Fruit fly (Drosophila melanogaster) whole organism, embryonic: ENCODE data around the gene CG5805.

Source experiments
- Adf1 ChIP-seq: fragments of 200-800 bp; sonication (Bioruptor generic); IDR thresholded peaks from 2 replicates; pipeline ENCODE4 v1.3.6; 2022; ENCODE audit warnings: missing biosample characterization, missing genetic modification characterization
- Antp ChIP-seq: fragments of 200-800 bp; sonication (Bioruptor generic); optimal IDR thresholded peaks from 3 replicates; lab custom pipeline; 2016; ENCODE audit warnings: missing biosample characterization, missing genetic modification characterization
- Asciz ChIP-seq: fragments of 200-800 bp; sonication (Bioruptor generic); optimal IDR thresholded peaks from 2 replicates; lab custom pipeline; 2017; ENCODE audit warnings: missing biosample characterization, mild to moderate bottlenecking, missing genetic modification characterization, missing genetic modification reagents
- B-H1 ChIP-seq: fragments of 200-800 bp; sonication (Bioruptor generic); IDR thresholded peaks from 3 replicates; pipeline ENCODE4 v1.3.6; 2022; ENCODE audit warnings: missing biosample characterization, missing genetic modification characterization
- CG10462 ChIP-seq: fragments of 200-800 bp; sonication (Bioruptor generic); optimal IDR thresholded peaks from 2 replicates; lab custom pipeline; 2016; ENCODE audit warnings: missing biosample characterization, missing genetic modification characterization
- CG10565 ChIP-seq: fragments of 200-800 bp; sonication (Bioruptor generic); optimal IDR thresholded peaks from 3 replicates; lab custom pipeline; 2016; ENCODE audit warnings: missing biosample characterization, mild to moderate bottlenecking, missing genetic modification characterization
- CG12071 ChIP-seq: fragments of 200-800 bp; sonication (Bioruptor generic); optimal IDR thresholded peaks from 3 replicates; lab custom pipeline; 2018; ENCODE audit warnings: missing biosample characterization, mild to moderate bottlenecking, missing genetic modification characterization
- CG12104 ChIP-seq: fragments of 200-800 bp; sonication (Bioruptor generic); optimal IDR thresholded peaks from 3 replicates; lab custom pipeline; 2016; ENCODE audit warnings: missing biosample characterization, missing genetic modification characterization
- CG12299 ChIP-seq: fragments of 200-800 bp; sonication (Bioruptor generic); optimal IDR thresholded peaks from 2 replicates; lab custom pipeline; 2018; ENCODE audit warnings: missing biosample characterization, mild to moderate bottlenecking, missing genetic modification characterization
- CG13296 ChIP-seq: fragments of 200-800 bp; sonication (Bioruptor generic); optimal IDR thresholded peaks from 3 replicates; lab custom pipeline; 2018; ENCODE audit warnings: missing biosample characterization, mild to moderate bottlenecking, missing genetic modification characterization
- CG15269 ChIP-seq: fragments of 200-800 bp; sonication (Bioruptor generic); optimal IDR thresholded peaks from 2 replicates; lab custom pipeline; 2018; ENCODE audit warnings: missing biosample characterization, mild to moderate bottlenecking, missing genetic modification characterization, moderate library complexity
- CG16779 ChIP-seq: fragments of 200-800 bp; sonication (Bioruptor generic); IDR thresholded peaks from 2 replicates; pipeline ENCODE4 v1.3.6; 2022; ENCODE audit warnings: missing biosample characterization, missing genetic modification characterization
- CG18764 ChIP-seq: fragments of 200-800 bp; sonication (Bioruptor generic); optimal IDR thresholded peaks from 3 replicates; lab custom pipeline; 2016; ENCODE audit warnings: missing biosample characterization, missing genetic modification characterization
- CG2712 ChIP-seq: fragments of 200-800 bp; optimal IDR thresholded peaks from 3 replicates; lab custom pipeline; 2019; ENCODE audit warnings: missing biosample characterization, mild to moderate bottlenecking, missing genetic modification characterization, moderate library complexity
- CG30403 ChIP-seq: fragments of 200-800 bp; sonication (Bioruptor generic); optimal IDR thresholded peaks from 3 replicates; lab custom pipeline; 2016; ENCODE audit warnings: missing biosample characterization, missing genetic modification characterization
- CG3163 ChIP-seq: fragments of 200-800 bp; sonication (Bioruptor generic); optimal IDR thresholded peaks from 3 replicates; lab custom pipeline; 2016; ENCODE audit warnings: missing biosample characterization, missing genetic modification characterization
- CG4282 ChIP-seq: fragments of 200-800 bp; sonication (Bioruptor generic); optimal IDR thresholded peaks from 2 replicates; lab custom pipeline; 2016; ENCODE audit warnings: missing biosample characterization, missing genetic modification characterization
- CG4730 ChIP-seq: fragments of 200-800 bp; sonication (Bioruptor generic); IDR thresholded peaks from 2 replicates; pipeline ENCODE4 v1.3.6; 2022; ENCODE audit warnings: missing biosample characterization, missing genetic modification characterization
- CG7839 ChIP-seq: fragments of 200-800 bp; sonication (Bioruptor generic); optimal IDR thresholded peaks from 3 replicates; lab custom pipeline; 2018; ENCODE audit warnings: missing biosample characterization, mild to moderate bottlenecking, missing genetic modification characterization, moderate library complexity
- CG7928 ChIP-seq: fragments of 200-800 bp; sonication (Bioruptor generic); optimal IDR thresholded peaks from 2 replicates; lab custom pipeline; 2017; ENCODE audit warnings: missing biosample characterization, mild to moderate bottlenecking, missing genetic modification characterization
- CG7987 ChIP-seq: fragments of 200-800 bp; sonication (Bioruptor generic); optimal IDR thresholded peaks from 2 replicates; lab custom pipeline; 2018; ENCODE audit warnings: missing biosample characterization, mild to moderate bottlenecking, missing genetic modification characterization, moderate library complexity
- CG8281 ChIP-seq: fragments of 200-800 bp; sonication (Bioruptor generic); optimal IDR thresholded peaks from 2 replicates; lab custom pipeline; 2018; ENCODE audit warnings: missing biosample characterization, mild to moderate bottlenecking, missing genetic modification characterization, moderate library complexity
- CG8290 ChIP-seq, 3 experiments: fragments of 200-800 bp; sonication (Bioruptor generic); optimal IDR thresholded peaks; 2 replicates each; lab custom pipeline; 2016 to 2019; ENCODE audit warnings: missing biosample characterization in 3 of 3, missing genetic modification characterization in 3 of 3, mild to moderate bottlenecking in 2 of 3, moderate library complexity in 1 of 3
- CG9932 ChIP-seq: fragments of 200-800 bp; sonication (Bioruptor generic); IDR thresholded peaks from 2 replicates; pipeline ENCODE4 v1.3.6; 2022; ENCODE audit warnings: missing biosample characterization, missing genetic modification characterization
- CHES-1-like ChIP-seq: fragments of 200-800 bp; sonication (Bioruptor generic); optimal IDR thresholded peaks from 2 replicates; lab custom pipeline; 2016; ENCODE audit warnings: missing biosample characterization, missing genetic modification characterization
- CTCF ChIP-seq: fragments of 200-800 bp; sonication (Bioruptor generic); optimal IDR thresholded peaks from 2 replicates; lab custom pipeline; 2017; ENCODE audit warnings: missing biosample characterization, mild to moderate bottlenecking, missing genetic modification characterization, moderate library complexity
- Dp ChIP-seq: fragments of 200-800 bp; sonication (Bioruptor generic); optimal IDR thresholded peaks from 2 replicates; lab custom pipeline; 2018; ENCODE audit warnings: missing biosample characterization, mild to moderate bottlenecking, missing genetic modification characterization, moderate library complexity
- Ets97D ChIP-seq: fragments of 200-800 bp; sonication (Bioruptor generic); optimal IDR thresholded peaks from 3 replicates; lab custom pipeline; 2016; ENCODE audit warnings: missing biosample characterization, missing genetic modification characterization
- Fer2 ChIP-seq: fragments of 200-800 bp; sonication (Bioruptor generic); optimal IDR thresholded peaks from 2 replicates; lab custom pipeline; 2018; ENCODE audit warnings: missing biosample characterization, mild to moderate bottlenecking, missing genetic modification characterization, moderate library complexity
- Gsc ChIP-seq: fragments of 200-800 bp; sonication (Bioruptor generic); IDR thresholded peaks from 2 replicates; pipeline ENCODE4 v1.3.6; 2022; ENCODE audit warnings: missing biosample characterization, missing genetic modification characterization
- Hr39 ChIP-seq: fragments of >200 bp; optimal IDR thresholded peaks from 2 replicates; lab custom pipeline; 2017
- MBD-R2 ChIP-seq: fragments of 200-800 bp; sonication (Bioruptor generic); IDR thresholded peaks from 2 replicates; pipeline ENCODE4 v1.3.6; 2022; ENCODE audit warnings: missing biosample characterization, missing genetic modification characterization
- Myb ChIP-seq: fragments of 200-800 bp; sonication (Bioruptor generic); optimal IDR thresholded peaks from 2 replicates; lab custom pipeline; 2016; ENCODE audit warnings: missing biosample characterization, missing genetic modification characterization
- Oaz ChIP-seq: fragments of 200-800 bp; sonication (Bioruptor generic); IDR thresholded peaks from 2 replicates; pipeline ENCODE4 v1.3.6; 2022; ENCODE audit warnings: missing biosample characterization, missing genetic modification characterization
- Six4 ChIP-seq: fragments of 200-800 bp; sonication (Bioruptor generic); optimal IDR thresholded peaks from 2 replicates; lab custom pipeline; 2016; ENCODE audit warnings: missing biosample characterization, missing genetic modification characterization
- Taf1 ChIP-seq: fragments of 200-800 bp; sonication (Bioruptor generic); IDR thresholded peaks from 2 replicates; pipeline ENCODE4 v1.3.6; 2022; ENCODE audit warnings: missing biosample characterization, missing genetic modification characterization
- br ChIP-seq: fragments of >200 bp; optimal IDR thresholded peaks from 2 replicates; lab custom pipeline; 2017
- cad ChIP-seq: fragments of >200 bp; optimal IDR thresholded peaks from 2 replicates; lab custom pipeline; 2017; ENCODE audit warnings: missing biosample characterization, missing genetic modification characterization
- caup ChIP-seq: fragments of 200-800 bp; sonication (Bioruptor generic); optimal IDR thresholded peaks from 3 replicates; lab custom pipeline; 2017; ENCODE audit warnings: missing biosample characterization, mild to moderate bottlenecking, missing genetic modification characterization, moderate library complexity; ENCODE audit not compliant: severe bottlenecking
- corto ChIP-seq: fragments of 200-800 bp; sonication (Bioruptor generic); optimal IDR thresholded peaks from 2 replicates; lab custom pipeline; 2016; ENCODE audit warnings: missing biosample characterization, mild to moderate bottlenecking, missing genetic modification characterization, moderate library complexity
- croc ChIP-seq: fragments of 200-800 bp; sonication (Bioruptor generic); conservative IDR thresholded peaks from 3 replicates; pipeline ENCODE4 v1.3.6; 2022; ENCODE audit warnings: missing biosample characterization, missing genetic modification characterization
- dati ChIP-seq: fragments of 200-800 bp; sonication (Bioruptor generic); IDR thresholded peaks from 2 replicates; pipeline ENCODE4 v1.3.6; 2022; ENCODE audit warnings: missing biosample characterization, missing genetic modification characterization
- gro ChIP-seq: fragments of 200-800 bp; sonication (Bioruptor generic); optimal IDR thresholded peaks from 2 replicates; lab custom pipeline; 2016; ENCODE audit warnings: missing biosample characterization, missing genetic modification characterization
- jumu ChIP-seq: fragments of 200-800 bp; sonication (Bioruptor generic); optimal IDR thresholded peaks from 3 replicates; lab custom pipeline; 2016; ENCODE audit warnings: missing biosample characterization, missing genetic modification characterization
- kni ChIP-seq: fragments of 200-800 bp; sonication (Bioruptor generic); optimal IDR thresholded peaks from 3 replicates; lab custom pipeline; 2017; ENCODE audit warnings: mild to moderate bottlenecking, missing biosample characterization, missing genetic modification reagents, missing genetic modification characterization
- nerfin-1 ChIP-seq: fragments of 200-800 bp; sonication (Bioruptor generic); optimal IDR thresholded peaks from 3 replicates; lab custom pipeline; 2019; ENCODE audit warnings: missing biosample characterization, mild to moderate bottlenecking, missing genetic modification characterization, moderate library complexity
- psq ChIP-seq: fragments of 200-800 bp; sonication (Bioruptor generic); optimal IDR thresholded peaks from 2 replicates; lab custom pipeline; 2017; ENCODE audit warnings: missing biosample characterization, missing genetic modification characterization
- sens ChIP-seq: fragments of 200-800 bp; sonication (Bioruptor generic); peaks from one replicate; lab custom pipeline; 2016; ENCODE audit warnings: missing biosample characterization, missing genetic modification characterization
- shn ChIP-seq: fragments of 200-800 bp; sonication (Bioruptor generic); optimal IDR thresholded peaks from 3 replicates; lab custom pipeline; 2016; ENCODE audit warnings: missing biosample characterization, missing genetic modification characterization
- sna ChIP-seq: fragments of 200-800 bp; sonication (Bioruptor generic); IDR thresholded peaks from 2 replicates; pipeline ENCODE4 v1.3.6; 2022; ENCODE audit warnings: missing biosample characterization, missing genetic modification characterization; ENCODE audit not compliant: partially characterized antibody
- tgo ChIP-seq: fragments of 200-800 bp; sonication (Bioruptor generic); IDR thresholded peaks from 3 replicates; pipeline ENCODE4 v1.3.6; 2022; ENCODE audit warnings: missing biosample characterization, missing genetic modification characterization
- yki ChIP-seq: fragments of >200 bp; optimal IDR thresholded peaks from 3 replicates; lab custom pipeline; 2018

The CG5805 gene

DNA sequence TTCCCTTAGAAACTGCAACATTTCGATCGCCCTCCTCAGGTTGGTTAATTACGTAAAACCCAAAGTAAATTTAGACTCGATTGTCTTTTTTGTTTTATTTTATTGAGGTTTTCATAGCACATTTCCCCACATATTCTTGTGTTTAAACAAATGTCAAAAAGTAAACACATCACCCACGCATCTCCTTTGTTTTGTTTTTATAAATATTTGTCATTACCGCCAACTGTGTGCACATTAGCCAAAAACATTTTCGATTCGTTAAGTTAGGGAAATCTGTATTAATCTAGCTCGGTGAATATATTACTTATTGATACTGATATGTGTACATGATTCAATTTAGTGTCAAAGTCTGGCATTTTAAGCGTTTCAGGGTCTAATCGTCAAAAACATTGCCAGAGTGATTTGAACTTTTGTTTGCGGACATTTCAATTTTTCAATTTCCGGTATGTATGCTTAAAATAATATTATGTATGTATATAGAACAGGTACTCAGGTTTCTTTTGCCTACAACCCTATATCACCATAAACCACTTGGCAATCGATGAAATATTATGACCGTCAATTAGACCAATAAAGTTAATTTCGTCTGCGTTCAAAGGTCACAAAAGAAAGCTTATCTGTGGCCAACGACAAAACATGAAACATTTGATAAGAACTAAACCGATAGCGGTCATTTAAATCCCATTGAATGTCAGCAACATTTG lies 22.5 kb upstream of the CG5805 start (continued):
- TF ChIP-seq CG7987 (peak; percentile 71), B-H1 (no peak; the same call in 2 of the 3 replicates), Antp (GFP tag; lab: Kevin White, UChicago) (no peak), Fer2 (tag; lab: Kevin White, UChicago) (no peak), CG12071 (GFP tag; lab: Kevin White, UChicago) (peak; percentile 59), nerfin-1 (tag; lab: Kevin White, UChicago) (peak; percentile 52), CG16779 (GFP tag; lab: Robert Waterston, UW) (no peak), dati (GFP tag; lab: Robert Waterston, UW) (no peak), CTCF (GFP tag; lab: Kevin White, UChicago) (no peak), CG15269 (tag; lab: Kevin White, UChicago) (no peak), Gsc (GFP tag; lab: Robert Waterston, UW) (no peak), CG8281 (tag; lab: Kevin White, UChicago) (peak; percentile 50), tgo (GFP tag; lab: Robert Waterston, UW) (no peak), CHES-1-like (no peak), cad (GFP tag; lab: Kevin White, UChicago) (no peak), Ets97D (GFP tag; lab: Kevin White, UChicago) (no peak), Myb (GFP tag; lab: Kevin White, UChicago) (no peak), MBD-R2 (GFP tag; lab: Robert Waterston, UW) (no peak), Asciz (GFP tag; lab: Kevin White, UChicago) (peak; percentile 92), CG12104 (GFP tag; lab: Kevin White, UChicago) (peak; percentile 24), CG2712 (tag; lab: Kevin White, UChicago) (peak; percentile 19), psq (GFP tag; lab: Kevin White, UChicago) (no peak), kni (GFP tag; lab: Kevin White, UChicago) (peak; percentile 62), CG10565 (no peak), CG7839 (tag; lab: Kevin White, UChicago) (no peak), CG4730 (GFP tag; lab: Robert Waterston, UW) (no peak), CG9932 (GFP tag; lab: Robert Waterston, UW) (no peak), CG3163 (GFP tag; lab: Kevin White, UChicago) (no peak), br (lab: Kevin White, UChicago) (no peak), caup (GFP tag; lab: Kevin White, UChicago) (peak; percentile 68), CG13296 (peak; percentile 65), Dp (GFP tag; lab: Kevin White, UChicago) (no peak), yki (lab: Kevin White, UChicago) (no peak), sens (GFP tag; lab: Kevin White, UChicago) (peak; percentile 94), corto (GFP tag; lab: Kevin White, UChicago) (no peak), jumu (GFP tag; lab: Kevin White, UChicago) (no peak), Six4 (GFP tag; lab: Kevin White, UChicago) (peak; percentile 9), CG12299 (tag; lab: Kevin White, UChicago) (peak; percentile 65), CG7928 (GFP tag; lab: Kevin White, UChicago) (peak; percentile 3), CG4282 (GFP tag; lab: Kevin White, UChicago) (no peak), CG10462 (GFP tag; lab: Kevin White, UChicago) (no peak), Hr39 (lab: Kevin White, UChicago) (no peak), Adf1 (GFP tag; lab: Robert Waterston, UW) (no peak), CG18764 (GFP tag; lab: Kevin White, UChicago) (no peak), CG30403 (GFP tag; lab: Kevin White, UChicago) (no peak), Oaz (no peak), sna (GFP tag; lab: Robert Waterston, UW) (no peak), CG8290 (GFP tag; optimal IDR thresholded peaks at IDR 0.05; lab: Kevin White, UChicago) (no peak), CG8290 (tag; optimal IDR thresholded peaks at IDR 0.05; lab: Kevin White, UChicago) (no peak), Taf1 (GFP tag; lab: Robert Waterston, UW) (no peak), croc (GFP tag; lab: Robert Waterston, UW) (no peak), gro (GFP tag; lab: Kevin White, UChicago) (peak; percentile 17), shn (no peak)
